Worm (Caenorhabditis elegans) whole organism, late embryonic: Measurements from ENCODE around the gene bus-18.

Experiments used
- C08G9.2 ChIP-seq: sonication (generic microtip); optimal IDR thresholded peaks from 2 replicates; lab custom pipeline; 2016; ENCODE audit warnings: mild to moderate bottlenecking, missing genetic modification characterization, moderate library complexity, missing compliant biosample characterization
- C38D4.7 ChIP-seq: fragments of 200-800 bp; sonication (Bioruptor generic); optimal IDR thresholded peaks from 2 replicates; lab custom pipeline; 2018; ENCODE audit warnings: mild to moderate bottlenecking, missing genetic modification characterization, moderate library complexity, missing compliant biosample characterization
- F13H6.1 ChIP-seq: sonication (generic microtip); optimal IDR thresholded peaks from 2 replicates; lab custom pipeline; 2016; ENCODE audit warnings: missing genetic modification characterization, missing compliant biosample characterization
- T23F11.4 ChIP-seq: fragments of 200-800 bp; sonication (Bioruptor generic); optimal IDR thresholded peaks from 2 replicates; lab custom pipeline; 2018; ENCODE audit warnings: mild to moderate bottlenecking, missing genetic modification characterization, missing compliant biosample characterization
- Y22D7AL.16 ChIP-seq: sonication (generic microtip); optimal IDR thresholded peaks from 2 replicates; lab custom pipeline; 2016; ENCODE audit warnings: missing genetic modification characterization, missing compliant biosample characterization
- ama-1 ChIP-seq: fragments of 150-350 bp; optimal IDR thresholded peaks from 2 replicates; lab custom pipeline; 2014
- ceh-19 ChIP-seq: fragments of 200-800 bp; sonication (Bioruptor generic); optimal IDR thresholded peaks from 2 replicates; lab custom pipeline; 2018; ENCODE audit warnings: mild to moderate bottlenecking, missing genetic modification characterization, missing compliant biosample characterization
- ceh-2 ChIP-seq: sonication (generic microtip); optimal IDR thresholded peaks from 2 replicates; lab custom pipeline; 2016; ENCODE audit warnings: missing genotype, missing genetic modification characterization, missing compliant biosample characterization
- ceh-22 ChIP-seq: sonication (generic microtip); optimal IDR thresholded peaks from 2 replicates; lab custom pipeline; 2017; ENCODE audit warnings: missing biosample characterization, missing genetic modification characterization
- ceh-24 ChIP-seq: sonication (generic microtip); optimal IDR thresholded peaks from 2 replicates; lab custom pipeline; 2016; ENCODE audit warnings: mild to moderate bottlenecking, missing genetic modification characterization, missing compliant biosample characterization
- ceh-30 ChIP-seq: fragments of 150-350 bp; optimal IDR thresholded peaks from 2 replicates; lab custom pipeline; 2014; ENCODE audit warnings: missing biosample characterization, missing genetic modification characterization
- ceh-45 ChIP-seq: fragments of 200-800 bp; sonication (Bioruptor generic); IDR thresholded peaks from 2 replicates; pipeline ENCODE4 v1.3.6; 2022; ENCODE audit warnings: missing genetic modification reagents, missing genetic modification characterization, missing compliant biosample characterization
- ceh-48 ChIP-seq: sonication (generic microtip); optimal IDR thresholded peaks from 2 replicates; lab custom pipeline; 2016; ENCODE audit warnings: missing genetic modification characterization, inconsistent platforms, missing compliant biosample characterization
- ceh-6 ChIP-seq: fragments of 200-800 bp; sonication (Bioruptor generic); optimal IDR thresholded peaks from 2 replicates; lab custom pipeline; 2018; ENCODE audit warnings: mild to moderate bottlenecking, missing genetic modification characterization, missing compliant biosample characterization
- dmd-4 ChIP-seq: sonication (generic microtip); optimal IDR thresholded peaks from 2 replicates; lab custom pipeline; 2016; ENCODE audit warnings: borderline replicate concordance, missing genetic modification characterization, missing compliant biosample characterization
- dve-1 ChIP-seq: sonication (generic microtip); optimal IDR thresholded peaks from 2 replicates; lab custom pipeline; 2017; ENCODE audit warnings: antibody characterized with exemption, mild to moderate bottlenecking, missing genetic modification characterization, missing compliant biosample characterization
- elt-4 ChIP-seq: sonication (generic microtip); optimal IDR thresholded peaks from 2 replicates; lab custom pipeline; 2016; ENCODE audit warnings: missing genetic modification characterization, missing compliant biosample characterization
- ets-4 ChIP-seq: sonication (generic microtip); optimal IDR thresholded peaks from 2 replicates; lab custom pipeline; 2016; ENCODE audit warnings: missing genetic modification characterization, missing compliant biosample characterization
- eyg-1 ChIP-seq: sonication (generic microtip); optimal IDR thresholded peaks from 2 replicates; lab custom pipeline; 2016; ENCODE audit warnings: missing genotype, missing genetic modification characterization, missing compliant biosample characterization
- fkh-10 ChIP-seq: fragments of 150-350 bp; optimal IDR thresholded peaks from 2 replicates; lab custom pipeline; 2014; ENCODE audit warnings: missing biosample characterization, missing genetic modification reagents, missing genetic modification characterization
- hlh-15 ChIP-seq: sonication (generic microtip); optimal IDR thresholded peaks from 2 replicates; lab custom pipeline; 2016; ENCODE audit warnings: missing genetic modification characterization, missing compliant biosample characterization
- hlh-30 ChIP-seq: sonication (generic microtip); optimal IDR thresholded peaks from 2 replicates; lab custom pipeline; 2017; ENCODE audit warnings: antibody characterized with exemption, missing genetic modification characterization, missing compliant biosample characterization; ENCODE audit not compliant: insufficient read depth
- hlh-6 ChIP-seq: sonication (generic microtip); optimal IDR thresholded peaks from 2 replicates; lab custom pipeline; 2016; ENCODE audit warnings: missing genotype, missing genetic modification characterization, missing compliant biosample characterization
- lin-11 ChIP-seq: fragments of 200-800 bp; sonication (Bioruptor generic); optimal IDR thresholded peaks from 2 replicates; lab custom pipeline; 2018; ENCODE audit warnings: mild to moderate bottlenecking, missing genetic modification characterization, missing compliant biosample characterization
- mec-3 ChIP-seq: sonication (generic microtip); optimal IDR thresholded peaks from 2 replicates; lab custom pipeline; 2016; ENCODE audit warnings: borderline replicate concordance, missing genetic modification characterization, missing compliant biosample characterization
- nfya-1 ChIP-seq: sonication (generic microtip); optimal IDR thresholded peaks from 2 replicates; lab custom pipeline; 2017; ENCODE audit warnings: missing genetic modification characterization, mild to moderate bottlenecking, missing compliant biosample characterization, antibody characterized with exemption, moderate library complexity
- nhr-11 ChIP-seq: fragments of 150-350 bp; optimal IDR thresholded peaks from 2 replicates; lab custom pipeline; 2014; ENCODE audit warnings: missing biosample characterization, missing genetic modification characterization
- nhr-232 ChIP-seq: sonication (generic microtip); optimal IDR thresholded peaks from 2 replicates; lab custom pipeline; 2016; ENCODE audit warnings: missing genetic modification characterization, missing compliant biosample characterization
- npax-4 ChIP-seq: sonication (generic microtip); optimal IDR thresholded peaks from 2 replicates; lab custom pipeline; 2016; ENCODE audit warnings: missing genetic modification characterization, missing compliant biosample characterization
- pag-3 ChIP-seq: sonication (generic microtip); optimal IDR thresholded peaks from 2 replicates; lab custom pipeline; 2016; ENCODE audit warnings: missing compliant biosample characterization, missing genetic modification characterization, borderline replicate concordance
- pqm-1 ChIP-seq: sonication (generic microtip); optimal IDR thresholded peaks from 2 replicates; lab custom pipeline; 2016; ENCODE audit warnings: missing genetic modification characterization, missing compliant biosample characterization
- sdc-2 ChIP-seq: sonication (generic microtip); optimal IDR thresholded peaks from 2 replicates; lab custom pipeline; 2016; ENCODE audit warnings: missing genotype, missing genetic modification characterization, missing compliant biosample characterization
- sox-2 ChIP-seq: fragments of 200-800 bp; sonication (Bioruptor generic); IDR thresholded peaks from 2 replicates; pipeline ENCODE4 v1.3.6; 2022; ENCODE audit warnings: missing genetic modification reagents, missing genetic modification characterization, missing compliant biosample characterization
- syd-9 ChIP-seq: sonication (generic microtip); optimal IDR thresholded peaks from 2 replicates; lab custom pipeline; 2016; ENCODE audit warnings: mild to moderate bottlenecking, missing genetic modification characterization, moderate library complexity, missing compliant biosample characterization
- tbx-2 ChIP-seq: sonication (generic microtip); optimal IDR thresholded peaks from 2 replicates; lab custom pipeline; 2016; ENCODE audit warnings: missing genetic modification characterization, missing compliant biosample characterization
- ztf-16 ChIP-seq: sonication (generic microtip); optimal IDR thresholded peaks from 2 replicates; lab custom pipeline; 2017; ENCODE audit warnings: missing genetic modification characterization, missing compliant biosample characterization

bus-18 gene

DNA sequence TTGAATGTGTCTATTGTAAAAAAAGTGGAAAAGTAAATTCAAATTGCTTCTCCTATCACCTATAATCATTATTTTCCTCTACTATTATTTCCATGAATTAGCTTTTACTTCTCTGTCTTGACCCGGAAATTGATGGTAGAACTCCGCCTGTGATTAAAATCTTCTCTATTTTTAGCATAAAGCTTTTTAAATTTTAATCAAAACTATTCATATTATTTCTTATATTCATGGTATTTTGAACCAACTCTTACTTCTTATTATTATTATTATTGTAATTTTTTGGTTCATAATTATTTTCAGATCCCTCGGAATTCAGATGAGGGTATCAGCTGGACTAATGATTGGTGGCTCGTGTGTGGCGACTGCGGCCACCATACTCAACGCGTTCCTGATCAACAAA lies 6.5 kb upstream of the bus-18 start, which contains the start of gene sel-11:
TSS of gene sel-11 (plus strand) at position 301 of the 400 bp plus-strand sequence.
- no peak for TF ChIP-seq mec-3 (tag; lab: Kevin White, UChicago)
- no peak for TF ChIP-seq ceh-6
- TF ChIP-seq syd-9 (tag; lab: Kevin White, UChicago), result no peak
- no peak for TF ChIP-seq hlh-15 (tag; lab: Kevin White, UChicago)
- no peak for TF ChIP-seq ceh-30 (tag; lab: Kevin White, UChicago)
- TF ChIP-seq dmd-4 (tag; lab: Kevin White, UChicago), result no peak

DNA sequence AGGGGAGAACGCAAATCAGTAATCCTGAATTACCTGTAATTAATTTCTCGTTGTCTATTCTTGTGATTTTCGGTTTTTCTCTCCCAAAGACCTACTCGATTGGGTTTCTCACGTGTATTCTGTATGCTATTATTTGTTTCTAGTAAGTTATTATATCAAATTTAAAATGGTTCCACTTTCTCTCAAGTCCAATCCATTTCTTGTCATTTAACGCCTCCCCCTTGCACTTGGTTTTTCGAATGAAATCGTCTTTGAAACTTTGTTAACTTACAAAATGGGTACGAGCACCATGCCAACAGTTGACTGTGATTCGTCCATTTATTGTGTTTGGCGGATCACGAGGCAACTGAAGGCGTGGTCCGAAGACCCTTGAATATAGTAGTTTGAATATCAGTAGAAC lies 3.9 kb upstream of the bus-18 start:
- TF ChIP-seq nfya-1 (tag; lab: Kevin White, UChicago) (no peak), elt-4 (no peak), ceh-45 (GFP tag; lab: Robert Waterston, UW) (no peak), tbx-2 (tag; lab: Kevin White, UChicago) (no peak), hlh-30 (tag; lab: Kevin White, UChicago) (no peak), nhr-232 (tag; lab: Kevin White, UChicago) (no peak), nhr-11 (tag; lab: Kevin White, UChicago) (no peak), T23F11.4 (GFP tag; lab: Kevin White, UChicago) (no peak), ets-4 (tag; lab: Kevin White, UChicago) (no peak), syd-9 (tag; lab: Kevin White, UChicago) (no peak), npax-4 (tag; lab: Kevin White, UChicago) (no peak), hlh-15 (tag; lab: Kevin White, UChicago) (no peak)

DNA sequence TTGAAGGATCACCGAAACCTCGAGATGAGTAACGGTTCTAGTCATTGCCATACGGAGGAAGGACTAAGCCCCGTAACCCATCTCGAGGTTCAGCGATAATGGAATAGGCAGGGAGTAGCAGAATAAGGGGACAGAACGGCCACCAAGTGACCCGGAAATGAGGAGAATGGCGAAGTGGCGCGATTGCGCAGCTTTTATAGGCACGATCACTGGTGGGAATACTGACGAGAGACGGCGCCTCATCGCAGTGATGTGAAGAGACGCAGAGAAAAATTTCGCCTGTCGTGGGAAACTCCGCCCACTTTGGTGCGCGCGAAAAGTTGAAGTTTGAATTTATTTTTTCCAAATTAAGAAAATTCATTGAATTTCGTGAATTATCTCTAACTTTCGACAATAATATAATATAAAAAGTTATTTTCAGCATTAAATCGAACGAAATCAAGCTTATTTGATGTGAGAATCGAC lies 3.4 kb upstream of the bus-18 start, which contains the start of gene F55A11.4:
TSS of gene F55A11.4 (plus strand) at position 415 of the 465 bp plus-strand sequence.
- TF ChIP-seq C08G9.2, result peak; percentile 29
- TF ChIP-seq ceh-19 (GFP tag; lab: Kevin White, UChicago), result no peak
- no peak for TF ChIP-seq ama-1 (lab: Kevin White, UChicago)
- no peak for TF ChIP-seq npax-4 (tag; lab: Kevin White, UChicago)
- no peak for TF ChIP-seq hlh-30 (tag; lab: Kevin White, UChicago)
- TF ChIP-seq fkh-10 (GFP tag; lab: Kevin White, UChicago), result no peak
- no peak for TF ChIP-seq Y22D7AL.16 (tag; lab: Kevin White, UChicago)
- no peak for TF ChIP-seq T23F11.4 (GFP tag; lab: Kevin White, UChicago)
- no peak for TF ChIP-seq ceh-2 (tag; lab: Kevin White, UChicago)
- no peak for TF ChIP-seq ceh-22
- no peak for TF ChIP-seq pqm-1 (tag; lab: Kevin White, UChicago)
- no peak for TF ChIP-seq ceh-24 (tag; lab: Kevin White, UChicago)
- TF ChIP-seq tbx-2 (tag; lab: Kevin White, UChicago), result peak; percentile 8
- no peak for TF ChIP-seq dve-1 (tag; lab: Kevin White, UChicago)
- TF ChIP-seq ceh-45 (GFP tag; lab: Robert Waterston, UW), result no peak
- no peak for TF ChIP-seq nhr-11 (tag; lab: Kevin White, UChicago)
- no peak for TF ChIP-seq F13H6.1 (tag; lab: Kevin White, UChicago)
- no peak for TF ChIP-seq C38D4.7 (GFP tag; lab: Kevin White, UChicago)

DNA sequence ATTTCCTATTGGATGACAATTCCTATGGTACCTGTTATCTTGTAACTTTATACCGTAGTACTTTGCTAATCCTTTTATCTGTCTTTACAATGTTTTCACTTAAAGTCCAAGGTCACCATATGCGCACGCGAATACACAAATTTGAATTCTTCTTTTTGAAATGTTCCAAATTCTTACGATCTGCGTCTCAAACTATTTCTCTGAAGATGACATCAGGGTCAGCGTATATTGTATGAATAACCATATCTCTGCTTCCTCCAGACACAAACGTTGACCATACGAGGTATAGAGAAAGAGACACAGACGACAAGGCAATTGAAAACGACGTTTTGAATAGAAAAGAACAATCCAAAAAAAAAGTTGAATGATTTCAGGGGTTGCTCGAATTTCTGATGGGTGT lies 414 bp downstream of the bus-18 start:
- TF ChIP-seq hlh-6 (tag; lab: Kevin White, UChicago) (no peak), ztf-16 (no peak), ceh-24 (tag; lab: Kevin White, UChicago) (no peak), pag-3 (tag; lab: Kevin White, UChicago) (no peak), ceh-30 (tag; lab: Kevin White, UChicago) (no peak), F13H6.1 (tag; lab: Kevin White, UChicago) (no peak), dmd-4 (tag; lab: Kevin White, UChicago) (no peak), ceh-45 (GFP tag; lab: Robert Waterston, UW) (no peak), sox-2 (GFP tag; lab: Robert Waterston, UW) (no peak), lin-11 (tag; lab: Kevin White, UChicago) (no peak), nhr-11 (tag; lab: Kevin White, UChicago) (no peak), ceh-48 (tag; lab: Kevin White, UChicago) (no peak), npax-4 (tag; lab: Kevin White, UChicago) (no peak), eyg-1 (tag; lab: Kevin White, UChicago) (no peak), sdc-2 (tag; lab: Kevin White, UChicago) (no peak), pqm-1 (tag; lab: Kevin White, UChicago) (no peak)
- TF ChIP-seq, all 69 proteins: peak for 0
